Worm (Caenorhabditis elegans) whole organism, L1 larva: ENCODE measurements around the gene gpa-6.

Experiments used
- lin-35 ChIP-seq, 2 experiments: fragments of 150-350 bp; optimal IDR thresholded peaks; 2 replicates each; lab custom pipeline; 2014; ENCODE audit warnings: missing biosample characterization in 2 of 2, missing genetic modification characterization in 2 of 2, missing genetic modification reagents in 2 of 2
- unc-62 ChIP-seq: fragments of 150-350 bp; optimal IDR thresholded peaks from 2 replicates; lab custom pipeline; 2014; ENCODE audit warnings: missing biosample characterization, missing genetic modification reagents, missing genetic modification characterization

DNA sequence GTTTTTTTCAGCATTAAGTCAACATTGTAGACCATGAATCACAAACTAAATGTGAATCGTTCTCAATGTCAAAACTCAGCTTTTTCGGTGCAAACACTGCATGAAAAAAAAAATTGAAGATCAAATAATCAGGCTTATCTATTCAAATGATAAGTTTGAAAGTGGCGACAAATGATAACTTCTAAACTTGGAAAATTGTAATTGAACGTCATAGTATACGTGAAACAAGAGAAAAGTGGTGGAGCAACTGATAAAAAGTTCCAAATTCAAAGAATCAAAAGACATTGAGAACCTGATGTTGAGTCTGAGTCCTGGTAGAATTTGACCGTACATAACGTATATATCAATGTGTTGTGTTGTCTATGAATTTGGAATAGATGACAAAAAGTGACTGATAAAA, 27.8 kb upstream of the gpa-6 start:
- TF ChIP-seq lin-35 (GFP tag; optimal IDR thresholded peaks at IDR 0.05; lab: Kevin White, UChicago) (no peak), unc-62 (GFP tag; lab: Kevin White, UChicago) (no peak)
